Fruit fly (Drosophila melanogaster): ENCODE measurements around the gene Fad2.

Gene Fad2

dm6 chr3L:11010410-11010827 is 12.9 kb upstream of the Fad2 start (continued):
- no peak for TF ChIP-seq CG6272 (GFP tag; IDR thresholded peaks at IDR 0.05)
- peak in 1 of 2 experiments; percentile 96 for TF ChIP-seq bsh (GFP tag; optimal IDR thresholded peaks at IDR 0.05)
- TF ChIP-seq fd64A (GFP tag; optimal IDR thresholded peaks at IDR 0.05), result no peak
- no peak for TF ChIP-seq CG4730 (GFP tag; IDR thresholded peaks at IDR 0.05)
- TF ChIP-seq en (GFP tag; optimal IDR thresholded peaks at IDR 0.05), result no peak
- TF ChIP-seq BtbVII (GFP tag; optimal IDR thresholded peaks at IDR 0.05), result no peak
- TF ChIP-seq CG6791 (GFP tag; IDR thresholded peaks at IDR 0.05; ENCODE audit: partially characterized antibody), result peak; percentile 62; the same call in 2 of the 3 replicates
- TF ChIP-seq Sry-β (GFP tag; optimal IDR thresholded peaks at IDR 0.05), result no peak
- no peak for TF ChIP-seq CG17361 (GFP tag; IDR thresholded peaks at IDR 0.05)
- no peak for TF ChIP-seq Doc3 (GFP tag; IDR thresholded peaks at IDR 0.05; ENCODE audit: partially characterized antibody)
- peak; percentile 83 for TF ChIP-seq abd-A (tag; optimal IDR thresholded peaks at IDR 0.05)
- no peak for TF ChIP-seq fd102C (GFP tag; optimal IDR thresholded peaks at IDR 0.05)
- TF ChIP-seq CG9932 (GFP tag; IDR thresholded peaks at IDR 0.05), result no peak
- TF ChIP-seq CG14441 (GFP tag; IDR thresholded peaks at IDR 0.05), result no peak
- peak; percentile 73; the same call in 1 of the 3 replicates for TF ChIP-seq CG2199 (GFP tag; IDR thresholded peaks at IDR 0.05)
- no peak for TF ChIP-seq Dad (GFP tag; optimal IDR thresholded peaks at IDR 0.05)
- no peak for TF ChIP-seq trh (GFP tag; optimal IDR thresholded peaks at IDR 0.05)
- TF ChIP-seq tna (GFP tag; IDR thresholded peaks at IDR 0.05; ENCODE audit: partially characterized antibody), result no peak; the same call in 1 of the 2 replicates
- TF ChIP-seq ftz-f1 (GFP tag; optimal IDR thresholded peaks at IDR 0.05), result peak; percentile 54
- TF ChIP-seq CG5180 (GFP tag; optimal IDR thresholded peaks at IDR 0.05), result no peak
- no peak for TF ChIP-seq bab2 (GFP tag; optimal IDR thresholded peaks at IDR 0.05)
- TF ChIP-seq Six4 (GFP tag; optimal IDR thresholded peaks at IDR 0.05), result no peak
- TF ChIP-seq az2 (GFP tag; optimal IDR thresholded peaks at IDR 0.05), result no peak
- no peak for TF ChIP-seq usp (GFP tag; optimal IDR thresholded peaks at IDR 0.05)
- no peak for TF ChIP-seq Sin3A (optimal IDR thresholded peaks at IDR 0.05)
- TF ChIP-seq dmrt11E (tag; optimal IDR thresholded peaks at IDR 0.05), result no peak
- TF ChIP-seq HLH54F (GFP tag; optimal IDR thresholded peaks at IDR 0.05), result no peak
- peak; percentile 80 for TF ChIP-seq ci (GFP tag; IDR thresholded peaks at IDR 0.05)
- no peak for TF ChIP-seq CG2712 (tag; optimal IDR thresholded peaks at IDR 0.05)
- TF ChIP-seq chm (GFP tag; IDR thresholded peaks at IDR 0.05), result no peak
- no peak for TF ChIP-seq CG7372 (GFP tag; IDR thresholded peaks at IDR 0.05)
- no peak for TF ChIP-seq grn (GFP tag; optimal IDR thresholded peaks at IDR 0.05)
- no peak for TF ChIP-seq zen (tag; optimal IDR thresholded peaks at IDR 0.05)
- peak; percentile 98 for TF ChIP-seq sqz (GFP tag; optimal IDR thresholded peaks at IDR 0.05)
- TF ChIP-seq Ptx1 (GFP tag; IDR thresholded peaks at IDR 0.05), result no peak
- TF ChIP-seq CG14050 (GFP tag; IDR thresholded peaks at IDR 0.05), result no peak
- TF ChIP-seq crol (GFP tag; IDR thresholded peaks at IDR 0.05), result peak; percentile 41; the same call in 1 of the 2 replicates
- TF ChIP-seq CG17328 (GFP tag; IDR thresholded peaks at IDR 0.05), result no peak
- TF ChIP-seq CG10274 (GFP tag; optimal IDR thresholded peaks at IDR 0.05), result no peak
- TF ChIP-seq ssp (GFP tag; IDR thresholded peaks at IDR 0.05), result no peak
- no peak for TF ChIP-seq cas (GFP tag; IDR thresholded peaks at IDR 0.05)
- no peak for TF ChIP-seq CG11085 (GFP tag; IDR thresholded peaks at IDR 0.05)
- no peak for TF ChIP-seq CG10147 (GFP tag; optimal IDR thresholded peaks at IDR 0.05)
- no peak for TF ChIP-seq bigmax (GFP tag; optimal IDR thresholded peaks at IDR 0.05)
- TF ChIP-seq z (GFP tag; IDR thresholded peaks at IDR 0.05), result peak; percentile 70; the same call in 2 of the 3 replicates
- TF ChIP-seq CG32532 (GFP tag; IDR thresholded peaks at IDR 0.05), result peak; percentile 53; the same call in 1 of the 2 replicates
- TF ChIP-seq Drgx (GFP tag; IDR thresholded peaks at IDR 0.05), result peak; percentile 95
- no peak for TF ChIP-seq Taf1 (GFP tag; IDR thresholded peaks at IDR 0.05)
- TF ChIP-seq cwo (GFP tag; optimal IDR thresholded peaks at IDR 0.05), result peak; percentile 45
- no peak for TF ChIP-seq CG16815 (GFP tag; optimal IDR thresholded peaks at IDR 0.05)
- peak; percentile 1 for TF ChIP-seq nau (GFP tag; optimal IDR thresholded peaks at IDR 0.05)
- no peak for TF ChIP-seq Myb (GFP tag; optimal IDR thresholded peaks at IDR 0.05)
